Worm (Caenorhabditis elegans): Measurements from ENCODE around the gene kin-34.

kin-34 gene

ce11 chrV:258730-259129 lies 12.7 kb upstream of the kin-34 start, which contains the start of gene nhr-204:
TSS of gene nhr-204 (minus strand) at chrV:258830.
- TF ChIP-seq sma-9 (GFP tag; optimal IDR thresholded peaks at IDR 0.05), result no peak
- no peak for TF ChIP-seq sma-9 (tag; optimal IDR thresholded peaks at IDR 0.05)
- TF ChIP-seq snpc-4 (tag; optimal IDR thresholded peaks at IDR 0.05), result no peak
- TF ChIP-seq blmp-1 (tag; optimal IDR thresholded peaks at IDR 0.05; ENCODE audit: insufficient read depth), result no peak
- TF ChIP-seq Y55F3AM.14 (GFP tag; optimal IDR thresholded peaks at IDR 0.05), result no peak
- no peak for TF ChIP-seq nhr-21 (tag; optimal IDR thresholded peaks at IDR 0.05)
- no peak for TF ChIP-seq nhr-12 (tag; optimal IDR thresholded peaks at IDR 0.05)
- TF ChIP-seq nhr-10 (tag; optimal IDR thresholded peaks at IDR 0.05), result no peak
- TF ChIP-seq nhr-129 (tag; optimal IDR thresholded peaks at IDR 0.05), result no peak
- TF ChIP-seq nhr-23 (tag; optimal IDR thresholded peaks at IDR 0.05), result no peak
- TF ChIP-seq crh-2 (tag; optimal IDR thresholded peaks at IDR 0.05), result no peak
- TF ChIP-seq C34F6.9 (tag; optimal IDR thresholded peaks at IDR 0.05), result no peak
- TF ChIP-seq ztf-4 (tag; optimal IDR thresholded peaks at IDR 0.05), result no peak
- TF ChIP-seq nhr-25 (tag; optimal IDR thresholded peaks at IDR 0.05), result no peak
- no peak for TF ChIP-seq elt-3 (tag; optimal IDR thresholded peaks at IDR 0.05)
- no peak for TF ChIP-seq nhr-237 (tag; optimal IDR thresholded peaks at IDR 0.05)
- TF ChIP-seq peb-1 (tag; optimal IDR thresholded peaks at IDR 0.05), result no peak
- TF ChIP-seq sem-4 (tag; optimal IDR thresholded peaks at IDR 0.05), result no peak
- no peak for TF ChIP-seq egl-27 (tag; optimal IDR thresholded peaks at IDR 0.05)

- no peak for TF ChIP-seq ztf-1 (GFP tag; conservative IDR thresholded peaks at IDR 0.05)
Observed at ce11 chrV:254591-254990, 8.6 kb upstream of the kin-34 start, which contains the start of gene str-121. TSS of gene str-121 (minus strand) at chrV:254691.

- TF ChIP-seq Y55F3AM.14 (GFP tag; optimal IDR thresholded peaks at IDR 0.05) (no peak), dmd-4 (tag; optimal IDR thresholded peaks at IDR 0.05) (no peak), elt-3 (tag; optimal IDR thresholded peaks at IDR 0.05) (no peak), nhr-77 (tag; optimal IDR thresholded peaks at IDR 0.05) (no peak), nhr-21 (tag; optimal IDR thresholded peaks at IDR 0.05) (no peak), alr-1 (tag; optimal IDR thresholded peaks at IDR 0.05) (no peak), mab-5 (tag; optimal IDR thresholded peaks at IDR 0.05) (no peak), ceh-16 (tag; optimal IDR thresholded peaks at IDR 0.05) (no peak), snpc-4 (tag; optimal IDR thresholded peaks at IDR 0.05) (no peak), zag-1 (tag; optimal IDR thresholded peaks at IDR 0.05) (no peak), aly-2 (tag; optimal IDR thresholded peaks at IDR 0.05) (no peak), sem-4 (tag; optimal IDR thresholded peaks at IDR 0.05) (no peak)
Observed at ce11 chrV:251652-252051, 5.7 kb upstream of the kin-34 start, which contains the start of gene oac-39. TSS of gene oac-39 (minus strand) at chrV:251752.

- no peak for TF ChIP-seq sma-3 (GFP tag; optimal IDR thresholded peaks at IDR 0.05)
Observed at ce11 chrV:248636-249035, 2.6 kb upstream of the kin-34 start.

ce11 chrV:247576-247975 lies 1.6 kb upstream of the kin-34 start:
- no peak for TF ChIP-seq unc-62 (GFP tag; optimal IDR thresholded peaks at IDR 0.05)
- no peak for TF ChIP-seq nhr-12 (tag; optimal IDR thresholded peaks at IDR 0.05)
- TF ChIP-seq egl-27 (tag; optimal IDR thresholded peaks at IDR 0.05), result no peak

- TF ChIP-seq ceh-82 (tag; optimal IDR thresholded peaks at IDR 0.05) (no peak), snpc-4 (tag; optimal IDR thresholded peaks at IDR 0.05) (no peak), F13H6.1 (tag; optimal IDR thresholded peaks at IDR 0.05) (no peak), elt-3 (tag; optimal IDR thresholded peaks at IDR 0.05) (no peak), peb-1 (tag; optimal IDR thresholded peaks at IDR 0.05) (no peak), ama-1 (optimal IDR thresholded peaks at IDR 0.05) (no peak), mbf-1 (tag; optimal IDR thresholded peaks at IDR 0.05) (no peak), C34F6.9 (tag; optimal IDR thresholded peaks at IDR 0.05) (no peak), mab-5 (tag; optimal IDR thresholded peaks at IDR 0.05) (no peak), sem-4 (tag; optimal IDR thresholded peaks at IDR 0.05) (no peak), dmd-4 (tag; optimal IDR thresholded peaks at IDR 0.05) (no peak), Y55F3AM.14 (GFP tag; optimal IDR thresholded peaks at IDR 0.05) (no peak), nhr-10 (tag; optimal IDR thresholded peaks at IDR 0.05) (no peak), ceh-16 (tag; optimal IDR thresholded peaks at IDR 0.05) (no peak), egl-27 (tag; optimal IDR thresholded peaks at IDR 0.05) (no peak), nhr-6 (tag; optimal IDR thresholded peaks at IDR 0.05) (no peak), lsy-2 (tag; optimal IDR thresholded peaks at IDR 0.05) (no peak), zag-1 (tag; optimal IDR thresholded peaks at IDR 0.05) (no peak), ztf-4 (tag; optimal IDR thresholded peaks at IDR 0.05) (no peak), nhr-25 (tag; optimal IDR thresholded peaks at IDR 0.05) (no peak)
Observed at ce11 chrV:242518-242917, 3.5 kb downstream of the kin-34 start, which contains the start of gene R02C2.7. TSS of gene R02C2.7 (minus strand) at chrV:242618.

All from whole organism, L2 larva.